Worm (Caenorhabditis elegans): ENCODE results near the gene srh-100.

- TF ChIP-seq ref-1 (GFP tag; conservative IDR thresholded peaks at IDR 0.05): no peak
- TF ChIP-seq ztf-29 (GFP tag; IDR thresholded peaks at IDR 0.05): no peak
- no peak for TF ChIP-seq med-1 (GFP tag; optimal IDR thresholded peaks at IDR 0.05; ENCODE audit: insufficient read depth)
- TF ChIP-seq T22C8.4 (GFP tag; IDR thresholded peaks at IDR 0.05): no peak
- no peak for TF ChIP-seq tab-1 (GFP tag; IDR thresholded peaks at IDR 0.05)
- TF ChIP-seq cog-1 (tag; optimal IDR thresholded peaks at IDR 0.05): no peak
- no peak for TF ChIP-seq klf-2 (GFP tag; conservative IDR thresholded peaks at IDR 0.05)
- no peak for TF ChIP-seq ztf-23 (GFP tag; IDR thresholded peaks at IDR 0.05)
Measured at ce11 chrII:3739647-3740046, 25.2 kb upstream of the srh-100 start, which contains the start of gene F12E12.2.

Data from whole organism, midembryonic.